Fruit fly (Drosophila melanogaster): ENCODE data around the gene CG32152.
A peak's percentile ranks its signal among the peaks of the same experiment; 100 is the strongest.

The CG32152 gene

dm6 chr3L:16149418-16150160 is 5.8 kb upstream of the CG32152 start (continued):
- no peak for TF ChIP-seq CG17186 (GFP tag; optimal IDR thresholded peaks at IDR 0.05)
- no peak for TF ChIP-seq amos (GFP tag; IDR thresholded peaks at IDR 0.05; ENCODE audit: partially characterized antibody)
- no peak for TF ChIP-seq CG8281 (tag; optimal IDR thresholded peaks at IDR 0.05)
- TF ChIP-seq B-H2 (GFP tag; optimal IDR thresholded peaks at IDR 0.05) = no peak
- no peak for TF ChIP-seq CTCF (GFP tag; optimal IDR thresholded peaks at IDR 0.05)
- peak; percentile 17 for TF ChIP-seq Antp (GFP tag; optimal IDR thresholded peaks at IDR 0.05)
- TF ChIP-seq CG10321 (GFP tag; IDR thresholded peaks at IDR 0.05) = no peak
- TF ChIP-seq Med (GFP tag) = peak; percentile 94
- no peak for TF ChIP-seq CG6254 (GFP tag; optimal IDR thresholded peaks at IDR 0.05)
- peak; percentile 5; the same call in 1 of the 2 replicates for TF ChIP-seq Adf1 (GFP tag; IDR thresholded peaks at IDR 0.05)
- TF ChIP-seq D19B (GFP tag; optimal IDR thresholded peaks at IDR 0.05) = peak; percentile 98
- TF ChIP-seq Meics (GFP tag; optimal IDR thresholded peaks at IDR 0.05) = peak; percentile 28
- TF ChIP-seq ems (GFP tag; optimal IDR thresholded peaks at IDR 0.05) = no peak
- TF ChIP-seq lola (GFP tag; optimal IDR thresholded peaks at IDR 0.05) = no peak
- TF ChIP-seq CoRest (tag; optimal IDR thresholded peaks at IDR 0.05) = peak; percentile 30
- no peak for TF ChIP-seq CG31441 (GFP tag; IDR thresholded peaks at IDR 0.05)
- no peak for TF ChIP-seq bowl (GFP tag; IDR thresholded peaks at IDR 0.05)
- TF ChIP-seq dati (GFP tag; IDR thresholded peaks at IDR 0.05) = no peak
- TF ChIP-seq CG12659 (GFP tag; optimal IDR thresholded peaks at IDR 0.05) = peak; percentile 15
- no peak for TF ChIP-seq abd-A (tag; optimal IDR thresholded peaks at IDR 0.05)
- TF ChIP-seq CG4424 (GFP tag; optimal IDR thresholded peaks at IDR 0.05) = no peak
- no peak for TF ChIP-seq mld (GFP tag; IDR thresholded peaks at IDR 0.05; ENCODE audit: partially characterized antibody)
- TF ChIP-seq gcm (GFP tag; optimal IDR thresholded peaks at IDR 0.05) = no peak
- peak; percentile 25 for TF ChIP-seq her (GFP tag; optimal IDR thresholded peaks at IDR 0.05)
- peak; percentile 37 for TF ChIP-seq CG32532 (GFP tag; IDR thresholded peaks at IDR 0.05)
- peak; percentile 46 for TF ChIP-seq CG13775 (GFP tag; optimal IDR thresholded peaks at IDR 0.05)
- no peak for TF ChIP-seq CG14710 (tag; optimal IDR thresholded peaks at IDR 0.05)
- TF ChIP-seq Hr78 (GFP tag; optimal IDR thresholded peaks at IDR 0.05) = no peak
- TF ChIP-seq CG5180 (GFP tag; optimal IDR thresholded peaks at IDR 0.05) = no peak
- TF ChIP-seq CG17328 (GFP tag; IDR thresholded peaks at IDR 0.05) = no peak; the same call in 1 of the 2 replicates
- TF ChIP-seq ewg (GFP tag; optimal IDR thresholded peaks at IDR 0.05) = no peak
- no peak for TF ChIP-seq CG34224 (GFP tag; IDR thresholded peaks at IDR 0.05; ENCODE audit: partially characterized antibody)
- peak; percentile 31 for TF ChIP-seq CG34376 (GFP tag; optimal IDR thresholded peaks at IDR 0.05)
- TF ChIP-seq Elba2 (GFP tag; optimal IDR thresholded peaks at IDR 0.05) = no peak
- peak; percentile 17; the same call in 1 of the 2 replicates for TF ChIP-seq lmd (GFP tag; IDR thresholded peaks at IDR 0.05)
- no peak for TF ChIP-seq trh (GFP tag; optimal IDR thresholded peaks at IDR 0.05)
- TF ChIP-seq CG12236 (GFP tag; optimal IDR thresholded peaks at IDR 0.05) = no peak
- TF ChIP-seq CG8765 (GFP tag; IDR thresholded peaks at IDR 0.05) = no peak
- TF ChIP-seq E2f1 (GFP tag; IDR thresholded peaks at IDR 0.05) = no peak
- TF ChIP-seq mam (GFP tag; optimal IDR thresholded peaks at IDR 0.05) = peak; percentile 22
- no peak for TF ChIP-seq CG7928 (GFP tag; optimal IDR thresholded peaks at IDR 0.05)
- TF ChIP-seq zen2 (GFP tag; IDR thresholded peaks at IDR 0.05; ENCODE audit: partially characterized antibody) = no peak
- no peak for TF ChIP-seq ind (GFP tag; optimal IDR thresholded peaks at IDR 0.05)
- TF ChIP-seq D (optimal IDR thresholded peaks at IDR 0.05) = no peak
- TF ChIP-seq D (GFP tag; optimal IDR thresholded peaks at IDR 0.05) = no peak
- TF ChIP-seq CG10366 (GFP tag; IDR thresholded peaks at IDR 0.05) = no peak
- TF ChIP-seq Dll (GFP tag; IDR thresholded peaks at IDR 0.05; ENCODE audit: partially characterized antibody) = no peak
- TF ChIP-seq B-H1 (GFP tag; IDR thresholded peaks at IDR 0.05) = no peak
- no peak for TF ChIP-seq unc-4 (GFP tag; IDR thresholded peaks at IDR 0.05; ENCODE audit: partially characterized antibody)
- TF ChIP-seq Spps (tag; optimal IDR thresholded peaks at IDR 0.05) = no peak
